Worm (Caenorhabditis elegans): ENCODE measurements around the gene srh-67.
"Not testable (repeated sequence)": the region's sequence is repeated elsewhere in the genome, so short reads cannot be mapped to it uniquely, and the experiment has no call there.

Gene srh-67

ce11 chrII:12536203-12536602 is 27.5 kb downstream of the srh-67 start, which contains the start of gene F49C5.3:
F49C5.3 (plus strand) TSS chrII:12536503.
- not testable (repeated sequence) for TF ChIP-seq nhr-77, skn-1, hmg-11 (tag; optimal IDR thresholded peaks at IDR 0.05)

- TF ChIP-seq egl-27 (tag; optimal IDR thresholded peaks at IDR 0.05) (no peak), nhr-23 (tag; optimal IDR thresholded peaks at IDR 0.05) (no peak), nhr-77 (tag; optimal IDR thresholded peaks at IDR 0.05) (no peak), nhr-76 (tag; optimal IDR thresholded peaks at IDR 0.05) (no peak), lin-39 (tag; optimal IDR thresholded peaks at IDR 0.05) (no peak), nhr-28 (tag; optimal IDR thresholded peaks at IDR 0.05) (no peak), hmg-11 (tag; optimal IDR thresholded peaks at IDR 0.05) (no peak), R02D3.7 (tag; optimal IDR thresholded peaks at IDR 0.05) (no peak), mml-1 (tag; optimal IDR thresholded peaks at IDR 0.05) (no peak), unc-62 (GFP tag; optimal IDR thresholded peaks at IDR 0.05) (no peak)
These were observed 30.6 kb downstream of the srh-67 start for ce11 chrII:12539395-12539794.

- TF ChIP-seq lsy-12 (tag; optimal IDR thresholded peaks at IDR 0.05), result peak; percentile 38
- peak; percentile 23 for TF ChIP-seq nfya-1 (tag; optimal IDR thresholded peaks at IDR 0.05; ENCODE audit: insufficient read depth)
- peak; percentile 24 for TF ChIP-seq nhr-43 (tag; optimal IDR thresholded peaks at IDR 0.05; ENCODE audit: poor library complexity, severe bottlenecking)
- TF ChIP-seq elt-2 (tag; optimal IDR thresholded peaks at IDR 0.05), result peak; percentile 46
These were observed 32.9 kb downstream of the srh-67 start for ce11 chrII:12541670-12542080.

- TF ChIP-seq elt-2 (tag; optimal IDR thresholded peaks at IDR 0.05), result peak; percentile 58
- TF ChIP-seq pqm-1 (tag; optimal IDR thresholded peaks at IDR 0.05), result no peak
These were observed 33.8 kb downstream of the srh-67 start for ce11 chrII:12542594-12542997.

ce11 chrII:12544533-12544932 is 35.8 kb downstream of the srh-67 start, which contains the start of gene F49C5.9:
F49C5.9 (minus strand) TSS chrII:12544633.
- TF ChIP-seq jun-1 (tag; optimal IDR thresholded peaks at IDR 0.05) (no peak), lsy-12 (tag; optimal IDR thresholded peaks at IDR 0.05) (no peak), nhr-11 (tag; optimal IDR thresholded peaks at IDR 0.05) (no peak), ceh-82 (tag; optimal IDR thresholded peaks at IDR 0.05) (no peak), nfya-1 (tag; optimal IDR thresholded peaks at IDR 0.05; ENCODE audit: insufficient read depth) (no peak), lin-39 (tag; optimal IDR thresholded peaks at IDR 0.05) (no peak), pha-4 (tag; optimal IDR thresholded peaks at IDR 0.05) (no peak)

- TF ChIP-seq nhr-43 (tag; optimal IDR thresholded peaks at IDR 0.05; ENCODE audit: poor library complexity, severe bottlenecking), result no peak
These were observed 37.7 kb downstream of the srh-67 start, which contains the start of the genes F49C5.5 and F49C5.10 for ce11 chrII:12546413-12546812. F49C5.5 (minus strand) TSS chrII:12546513. F49C5.10 (plus strand) TSS chrII:12546756.

ce11 chrII:12547547-12547946 is 38.8 kb downstream of the srh-67 start, which contains the start of gene F49C5.16:
F49C5.16 (plus strand) TSS chrII:12547847.
- TF ChIP-seq ztf-4 (tag; optimal IDR thresholded peaks at IDR 0.05), result no peak
- no peak for TF ChIP-seq nfya-1 (tag; optimal IDR thresholded peaks at IDR 0.05; ENCODE audit: insufficient read depth)
- TF ChIP-seq fos-1 (tag; optimal IDR thresholded peaks at IDR 0.05), result no peak
- no peak for TF ChIP-seq ceh-9 (tag; optimal IDR thresholded peaks at IDR 0.05)
- no peak for TF ChIP-seq egl-27 (tag; optimal IDR thresholded peaks at IDR 0.05)
- no peak for TF ChIP-seq fkh-10 (GFP tag; optimal IDR thresholded peaks at IDR 0.05)
- no peak for TF ChIP-seq lin-39 (tag; optimal IDR thresholded peaks at IDR 0.05)
- no peak for TF ChIP-seq elt-3 (tag; optimal IDR thresholded peaks at IDR 0.05)
- no peak for TF ChIP-seq hmg-11 (tag; optimal IDR thresholded peaks at IDR 0.05)
- TF ChIP-seq elt-1 (tag; optimal IDR thresholded peaks at IDR 0.05), result no peak
- no peak for TF ChIP-seq aly-2 (tag; optimal IDR thresholded peaks at IDR 0.05)
- TF ChIP-seq nhr-12 (tag; optimal IDR thresholded peaks at IDR 0.05), result no peak
- TF ChIP-seq ceh-16 (tag; optimal IDR thresholded peaks at IDR 0.05), result no peak
- no peak for TF ChIP-seq nhr-11 (tag; optimal IDR thresholded peaks at IDR 0.05)

Data from whole organism, L3 larva.